Worm (Caenorhabditis elegans) whole organism, L2 larva: ENCODE measurements around the gene K11H3.5.

Experiments used
- F13H6.1 ChIP-seq: sonication (generic microtip); optimal IDR thresholded peaks from 2 replicates; lab custom pipeline; 2016; ENCODE audit warnings: missing genetic modification characterization, missing compliant biosample characterization
- R02D3.7 ChIP-seq: fragments of 150-350 bp; optimal IDR thresholded peaks from 2 replicates; lab custom pipeline; 2014; ENCODE audit warnings: missing biosample characterization, missing genetic modification characterization
- Y55F3AM.14 ChIP-seq: fragments of 200-800 bp; sonication (Bioruptor generic); optimal IDR thresholded peaks from 2 replicates; lab custom pipeline; 2018; ENCODE audit warnings: mild to moderate bottlenecking, missing genetic modification characterization, missing compliant biosample characterization
- aly-2 ChIP-seq: fragments of 150-350 bp; optimal IDR thresholded peaks from 2 replicates; lab custom pipeline; 2014; ENCODE audit warnings: missing biosample characterization, missing genetic modification characterization
- ama-1 ChIP-seq: fragments of 150-350 bp; optimal IDR thresholded peaks from 2 replicates; lab custom pipeline; 2018; ENCODE audit warnings: inconsistent platforms
- blmp-1 ChIP-seq: sonication (generic microtip); optimal IDR thresholded peaks from 2 replicates; lab custom pipeline; 2017; ENCODE audit warnings: missing genetic modification characterization, mild to moderate bottlenecking, missing compliant biosample characterization, antibody characterized with exemption, moderate library complexity; ENCODE audit not compliant: insufficient read depth
- crh-2 ChIP-seq: sonication (generic microtip); optimal IDR thresholded peaks from 2 replicates; lab custom pipeline; 2017; ENCODE audit warnings: missing biosample characterization, missing genetic modification characterization
- dmd-4 ChIP-seq: sonication (generic microtip); optimal IDR thresholded peaks from 2 replicates; lab custom pipeline; 2017; ENCODE audit warnings: missing biosample characterization, missing genetic modification characterization
- egl-27 ChIP-seq: sonication (generic microtip); optimal IDR thresholded peaks from 3 replicates; lab custom pipeline; 2017; ENCODE audit warnings: missing biosample characterization, missing genetic modification reagents, missing genetic modification characterization
- elt-1 ChIP-seq: fragments of 150-350 bp; optimal IDR thresholded peaks from 2 replicates; lab custom pipeline; 2014; ENCODE audit warnings: missing biosample characterization, missing genetic modification characterization
- fos-1 ChIP-seq: fragments of 150-350 bp; optimal IDR thresholded peaks from 2 replicates; lab custom pipeline; 2014; ENCODE audit warnings: missing biosample characterization, missing genetic modification characterization
- lin-11 ChIP-seq: fragments of 150-350 bp; sonication (generic microtip); optimal IDR thresholded peaks from 2 replicates; lab custom pipeline; 2014; ENCODE audit warnings: missing biosample characterization, missing genetic modification characterization, inconsistent platforms, mixed read lengths
- lin-13 ChIP-seq: fragments of 150-350 bp; optimal IDR thresholded peaks from 2 replicates; lab custom pipeline; 2014; ENCODE audit warnings: missing biosample characterization, missing genetic modification reagents, missing genetic modification characterization
- lin-39 ChIP-seq: fragments of 150-350 bp; optimal IDR thresholded peaks from 2 replicates; lab custom pipeline; 2014; ENCODE audit warnings: missing biosample characterization, missing genetic modification reagents, missing genetic modification characterization
- lsy-2 ChIP-seq, 2 experiments: fragments of 150-350 bp in 1 of 2; sonication (generic microtip) in 1 of 2; optimal IDR thresholded peaks; 2 replicates each; lab custom pipeline; 2014 to 2017; ENCODE audit warnings: missing biosample characterization in 2 of 2, missing genetic modification characterization in 2 of 2
- mbf-1 ChIP-seq: sonication (generic microtip); optimal IDR thresholded peaks from 2 replicates; lab custom pipeline; 2017; ENCODE audit warnings: missing biosample characterization, missing genetic modification characterization
- mdl-1 ChIP-seq, 2 experiments: fragments of 150-350 bp in 1 of 2; sonication (generic microtip) in 1 of 2; optimal IDR thresholded peaks; 2 replicates each; lab custom pipeline; 2017; ENCODE audit warnings: missing biosample characterization in 2 of 2, missing genetic modification characterization in 2 of 2
- nhr-10 ChIP-seq: sonication (generic microtip); optimal IDR thresholded peaks from 2 replicates; lab custom pipeline; 2017; ENCODE audit warnings: missing biosample characterization, missing genetic modification characterization
- nhr-11 ChIP-seq: fragments of 150-350 bp; optimal IDR thresholded peaks from 2 replicates; lab custom pipeline; 2014; ENCODE audit warnings: missing biosample characterization, missing genetic modification characterization
- nhr-12 ChIP-seq: fragments of 150-350 bp; optimal IDR thresholded peaks from 2 replicates; lab custom pipeline; 2014; ENCODE audit warnings: missing biosample characterization, missing genetic modification characterization
- nhr-237 ChIP-seq: fragments of 150-350 bp; optimal IDR thresholded peaks from 2 replicates; lab custom pipeline; 2014; ENCODE audit warnings: missing biosample characterization, missing genetic modification characterization
- nhr-25 ChIP-seq: fragments of 150-350 bp; sonication (generic microtip); optimal IDR thresholded peaks from 3 replicates; lab custom pipeline; 2014; ENCODE audit warnings: missing biosample characterization, missing genetic modification characterization
- nhr-6 ChIP-seq: fragments of 150-350 bp; optimal IDR thresholded peaks from 2 replicates; lab custom pipeline; 2014; ENCODE audit warnings: missing biosample characterization, missing genetic modification characterization
- peb-1 ChIP-seq: fragments of 150-350 bp; optimal IDR thresholded peaks from 2 replicates; lab custom pipeline; 2014; ENCODE audit warnings: missing biosample characterization, missing genetic modification characterization
- sem-4 ChIP-seq: fragments of 150-350 bp; optimal IDR thresholded peaks from 2 replicates; lab custom pipeline; 2014; ENCODE audit warnings: missing biosample characterization, missing genetic modification reagents, missing genetic modification characterization
- sma-3 ChIP-seq: sonication (generic microtip); optimal IDR thresholded peaks from 2 replicates; lab custom pipeline; 2016; ENCODE audit warnings: missing genetic modification reagents, missing genetic modification characterization, missing compliant biosample characterization
- sma-9 ChIP-seq, 2 experiments: fragments of 150-350 bp in 1 of 2; sonication (generic microtip) in 1 of 2; optimal IDR thresholded peaks; 2 replicates each; lab custom pipeline; 2014 to 2016; ENCODE audit warnings: missing genetic modification characterization in 2 of 2, mild to moderate bottlenecking in 1 of 2, missing biosample characterization in 1 of 2, missing compliant biosample characterization in 1 of 2, missing genetic modification reagents in 1 of 2, moderate library complexity in 1 of 2
- unc-55 ChIP-seq: fragments of 150-350 bp; sonication (generic microtip); optimal IDR thresholded peaks from 3 replicates; lab custom pipeline; 2014; ENCODE audit warnings: missing biosample characterization, missing genetic modification reagents, missing genetic modification characterization
- unc-62 ChIP-seq: fragments of 150-350 bp; optimal IDR thresholded peaks from 2 replicates; lab custom pipeline; 2014; ENCODE audit warnings: missing biosample characterization, missing genetic modification reagents, missing genetic modification characterization
- zag-1 ChIP-seq: fragments of 150-350 bp; optimal IDR thresholded peaks from 2 replicates; lab custom pipeline; 2014; ENCODE audit warnings: missing biosample characterization, missing genetic modification characterization
- ztf-1 ChIP-seq: fragments of 200-800 bp; sonication (Bioruptor generic); conservative IDR thresholded peaks from 2 replicates; pipeline ENCODE4 v1.3.6; 2022; ENCODE audit warnings: missing genetic modification characterization, missing compliant biosample characterization
- ztf-11 ChIP-seq: sonication (generic microtip); optimal IDR thresholded peaks from 2 replicates; lab custom pipeline; 2017; ENCODE audit warnings: missing biosample characterization, missing genetic modification characterization
- ztf-4 ChIP-seq: fragments of 150-350 bp; optimal IDR thresholded peaks from 2 replicates; lab custom pipeline; 2014; ENCODE audit warnings: missing biosample characterization, missing genetic modification characterization

The K11H3.5 gene

ce11 chrIII:9818763-9819162, 24.8 kb upstream of the K11H3.5 start, which contains the start of gene panl-3 (continued):
- TF ChIP-seq unc-55 (GFP tag; lab: Kevin White, UChicago) (peak; percentile 56), dmd-4 (tag; lab: Kevin White, UChicago) (no peak), egl-27 (no peak), zag-1 (tag; lab: Kevin White, UChicago) (no peak), sma-9 (GFP tag; optimal IDR thresholded peaks at IDR 0.05; lab: Kevin White, UChicago) (peak; percentile 42), sma-9 (tag; optimal IDR thresholded peaks at IDR 0.05; lab: Kevin White, UChicago) (no peak), R02D3.7 (no peak), lin-11 (tag; lab: Kevin White, UChicago) (peak; percentile 41), F13H6.1 (tag; lab: Kevin White, UChicago) (peak; percentile 55), lsy-2 (tag; optimal IDR thresholded peaks at IDR 0.05; lab: Kevin White, UChicago) (peak; percentile 42 to 75), unc-62 (GFP tag; lab: Kevin White, UChicago) (no peak), nhr-11 (tag; lab: Kevin White, UChicago) (no peak), sma-3 (peak; percentile 72)

ce11 chrIII:9822942-9823341, 20.6 kb upstream of the K11H3.5 start, which contains the start of gene arl-5:
Gene arl-5, plus strand, starts transcription at chrIII:9823242.
- TF ChIP-seq lin-39, result no peak
- TF ChIP-seq ztf-11 (tag; lab: Kevin White, UChicago), result no peak
- TF ChIP-seq peb-1 (tag; lab: Kevin White, UChicago), result no peak
- no peak for TF ChIP-seq lin-11 (tag; lab: Kevin White, UChicago)
- no peak for TF ChIP-seq R02D3.7
- TF ChIP-seq sma-3, result no peak
- TF ChIP-seq ztf-1 (GFP tag; lab: Robert Waterston, UW), result no peak

ce11 chrIII:9823748-9824147, 19.8 kb upstream of the K11H3.5 start:
- TF ChIP-seq elt-1 (tag; lab: Kevin White, UChicago) (no peak), nhr-12 (tag; lab: Kevin White, UChicago) (no peak), nhr-237 (tag; lab: Kevin White, UChicago) (no peak), fos-1 (tag; lab: Kevin White, UChicago) (no peak), sem-4 (no peak), ztf-11 (tag; lab: Kevin White, UChicago) (no peak), ztf-1 (GFP tag; lab: Robert Waterston, UW) (no peak), nhr-11 (tag; lab: Kevin White, UChicago) (no peak), mbf-1 (tag; lab: Kevin White, UChicago) (no peak), sma-3 (no peak), aly-2 (no peak), zag-1 (tag; lab: Kevin White, UChicago) (no peak)

- TF ChIP-seq nhr-25 (tag; lab: Kevin White, UChicago) (peak; percentile 2), mdl-1 (tag; optimal IDR thresholded peaks at IDR 0.05; lab: Kevin White, UChicago) (no peak), lsy-2 (tag; optimal IDR thresholded peaks at IDR 0.05; lab: Kevin White, UChicago) (peak in 1 of 2 experiments; percentile 32), ama-1 (lab: Kevin White, UChicago) (peak; percentile 67), sma-3 (peak; percentile 40), lin-13 (GFP tag; lab: Kevin White, UChicago) (peak; percentile 11), nhr-6 (no peak), blmp-1 (tag; lab: Kevin White, UChicago) (no peak), nhr-10 (tag; lab: Kevin White, UChicago) (no peak), ztf-4 (tag; lab: Kevin White, UChicago) (peak; percentile 78), crh-2 (peak; percentile 18), Y55F3AM.14 (no peak)
These were observed 19.1 kb upstream of the K11H3.5 start, which contains the start of gene lin-52 for ce11 chrIII:9824330-9824934. Gene lin-52, minus strand, starts transcription at chrIII:9824750.
